Worm (Caenorhabditis elegans): ENCODE data around the gene mltn-1.

DNA sequence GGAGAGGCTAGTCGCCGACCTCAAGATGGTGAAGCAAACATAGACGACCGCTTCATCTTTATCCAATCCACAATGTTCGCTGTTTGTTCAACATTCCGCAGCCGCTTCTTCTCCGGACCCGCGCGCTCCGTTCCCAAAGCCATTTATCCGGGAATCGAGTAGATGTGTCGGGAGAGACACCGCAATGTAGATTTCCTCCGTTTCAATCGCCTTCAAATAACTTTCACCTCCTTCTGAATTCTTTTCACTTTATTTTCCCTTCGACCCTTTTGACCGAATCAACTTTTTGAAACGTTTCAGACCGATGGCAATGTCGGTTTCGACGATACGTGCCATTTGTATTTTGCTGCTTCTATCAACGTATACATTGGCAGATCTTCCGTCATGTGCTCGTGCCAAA is 37.3 kb downstream of the mltn-1 start, which contains the start of gene pqn-32:
- TF ChIP-seq mep-1 (tag; optimal IDR thresholded peaks at IDR 0.05) (no peak), R02D3.7 (tag; optimal IDR thresholded peaks at IDR 0.05) (no peak)
